Fruit fly (Drosophila melanogaster): ENCODE data around the gene CG31086.

CG31086 gene

dm6 chr3R:26228026-26228635 is 43.1 kb downstream of the CG31086 start (continued):
- TF ChIP-seq CG18619 (GFP tag; optimal IDR thresholded peaks at IDR 0.05) (peak; percentile 85), CG10147 (GFP tag; optimal IDR thresholded peaks at IDR 0.05) (peak; percentile 48), CG16779 (GFP tag; IDR thresholded peaks at IDR 0.05) (peak; percentile 90), hkb (optimal IDR thresholded peaks at IDR 0.05) (no peak), hkb (GFP tag; IDR thresholded peaks at IDR 0.05) (peak; percentile 89), kay (GFP tag; optimal IDR thresholded peaks at IDR 0.05) (peak; percentile 74), kni (GFP tag; optimal IDR thresholded peaks at IDR 0.05) (peak; percentile 96), caup (GFP tag; optimal IDR thresholded peaks at IDR 0.05; ENCODE audit: severe bottlenecking) (peak; percentile 86), CG8765 (GFP tag; IDR thresholded peaks at IDR 0.05) (0 out of 2 replicates have a peak, but pooled peaks have one; percentile 17), CG6813 (GFP tag; optimal IDR thresholded peaks at IDR 0.05) (peak; percentile 91), CG31388 (GFP tag; optimal IDR thresholded peaks at IDR 0.05) (no peak), Ssrp (tag; optimal IDR thresholded peaks at IDR 0.05) (no peak), maf-S (GFP tag; optimal IDR thresholded peaks at IDR 0.05) (peak; percentile 89), Ada2b (GFP tag; IDR thresholded peaks at IDR 0.05) (peak; percentile 60; the same call in 1 of the 2 replicates), ATbp (GFP tag; optimal IDR thresholded peaks at IDR 0.05) (peak; percentile 98), CG17359 (tag; optimal IDR thresholded peaks at IDR 0.05) (peak; percentile 92), corto (GFP tag; optimal IDR thresholded peaks at IDR 0.05) (no peak), CG3847 (GFP tag; IDR thresholded peaks at IDR 0.05) (peak; percentile 65), CG4328 (GFP tag; optimal IDR thresholded peaks at IDR 0.05) (peak; percentile 89), CG9797 (GFP tag; optimal IDR thresholded peaks at IDR 0.05) (peak; percentile 3), CG7556 (GFP tag; optimal IDR thresholded peaks at IDR 0.05) (peak; percentile 70), Dip2 (GFP tag; IDR thresholded peaks at IDR 0.05) (no peak), ERR (GFP tag; optimal IDR thresholded peaks at IDR 0.05) (peak; percentile 78), CG6175 (GFP tag; IDR thresholded peaks at IDR 0.05) (peak; percentile 86), CG2116 (GFP tag; optimal IDR thresholded peaks at IDR 0.05) (peak; percentile 49), Gsc (GFP tag; IDR thresholded peaks at IDR 0.05) (no peak), Dp (GFP tag; optimal IDR thresholded peaks at IDR 0.05) (no peak), peb (GFP tag; IDR thresholded peaks at IDR 0.05) (peak; percentile 72), run (tag; optimal IDR thresholded peaks at IDR 0.05) (peak; percentile 64)

- no peak for TF ChIP-seq shn (GFP tag; optimal IDR thresholded peaks at IDR 0.05)
- peak; percentile 54 for TF ChIP-seq CG17385 (GFP tag; optimal IDR thresholded peaks at IDR 0.05)
- TF ChIP-seq inv (GFP tag; IDR thresholded peaks at IDR 0.05; ENCODE audit: partially characterized antibody), result peak; percentile 13; the same call in 1 of the 2 replicates
- no peak for TF ChIP-seq cad (GFP tag; optimal IDR thresholded peaks at IDR 0.05)
- TF ChIP-seq lilli (GFP tag; optimal IDR thresholded peaks at IDR 0.05), result peak; percentile 39
- TF ChIP-seq ems (GFP tag; optimal IDR thresholded peaks at IDR 0.05), result peak; percentile 28
- TF ChIP-seq CG9727 (GFP tag; optimal IDR thresholded peaks at IDR 0.05), result peak; percentile 6
- 0 out of 2 replicates have a peak, but pooled peaks have one; percentile 6 for TF ChIP-seq CG7372 (GFP tag; IDR thresholded peaks at IDR 0.05)
- peak; percentile 62; the same call in 1 of the 3 replicates for TF ChIP-seq sr (GFP tag; IDR thresholded peaks at IDR 0.05)
- no peak for TF ChIP-seq pan (optimal IDR thresholded peaks at IDR 0.05)
- TF ChIP-seq pan (GFP tag; optimal IDR thresholded peaks at IDR 0.05 in 1 of 2, IDR thresholded peaks at IDR 0.05 in 1 of 2), result peak in 1 of 2 experiments; percentile 25
- no peak for TF ChIP-seq D (optimal IDR thresholded peaks at IDR 0.05)
- TF ChIP-seq D (GFP tag; optimal IDR thresholded peaks at IDR 0.05), result no peak
- peak; percentile 36 for TF ChIP-seq PHDP (tag; optimal IDR thresholded peaks at IDR 0.05)
- 0 out of 3 replicates have a peak, but pooled peaks have one; percentile 20 for TF ChIP-seq CG14050 (GFP tag; IDR thresholded peaks at IDR 0.05)
- TF ChIP-seq NFAT (GFP tag; IDR thresholded peaks at IDR 0.05), result peak; percentile 59
- no peak for TF ChIP-seq prd (optimal IDR thresholded peaks at IDR 0.05)
- 0 out of 3 replicates have a peak, but pooled peaks have one; percentile 32 for TF ChIP-seq prd (GFP tag; IDR thresholded peaks at IDR 0.05)
- no peak for TF ChIP-seq CG1529 (GFP tag; optimal IDR thresholded peaks at IDR 0.05)
- TF ChIP-seq mld (GFP tag; IDR thresholded peaks at IDR 0.05; ENCODE audit: partially characterized antibody), result 0 out of 3 replicates have a peak, but pooled peaks have one; percentile 55
- TF ChIP-seq CG17328 (GFP tag; IDR thresholded peaks at IDR 0.05), result peak; percentile 17; the same call in 1 of the 2 replicates
- no peak for TF ChIP-seq gcm2 (GFP tag; optimal IDR thresholded peaks at IDR 0.05)
- peak; percentile 17 for TF ChIP-seq chn (GFP tag; optimal IDR thresholded peaks at IDR 0.05)
These were observed 45.0 kb downstream of the CG31086 start, which contains the start of gene CG12290 for dm6 chr3R:26230016-26230415. CG12290 (plus strand) TSS chr3R:26230248.
